Comparison of ENCODE assay signal across 3 fruit fly cellular contexts in the genomic region with DNA sequence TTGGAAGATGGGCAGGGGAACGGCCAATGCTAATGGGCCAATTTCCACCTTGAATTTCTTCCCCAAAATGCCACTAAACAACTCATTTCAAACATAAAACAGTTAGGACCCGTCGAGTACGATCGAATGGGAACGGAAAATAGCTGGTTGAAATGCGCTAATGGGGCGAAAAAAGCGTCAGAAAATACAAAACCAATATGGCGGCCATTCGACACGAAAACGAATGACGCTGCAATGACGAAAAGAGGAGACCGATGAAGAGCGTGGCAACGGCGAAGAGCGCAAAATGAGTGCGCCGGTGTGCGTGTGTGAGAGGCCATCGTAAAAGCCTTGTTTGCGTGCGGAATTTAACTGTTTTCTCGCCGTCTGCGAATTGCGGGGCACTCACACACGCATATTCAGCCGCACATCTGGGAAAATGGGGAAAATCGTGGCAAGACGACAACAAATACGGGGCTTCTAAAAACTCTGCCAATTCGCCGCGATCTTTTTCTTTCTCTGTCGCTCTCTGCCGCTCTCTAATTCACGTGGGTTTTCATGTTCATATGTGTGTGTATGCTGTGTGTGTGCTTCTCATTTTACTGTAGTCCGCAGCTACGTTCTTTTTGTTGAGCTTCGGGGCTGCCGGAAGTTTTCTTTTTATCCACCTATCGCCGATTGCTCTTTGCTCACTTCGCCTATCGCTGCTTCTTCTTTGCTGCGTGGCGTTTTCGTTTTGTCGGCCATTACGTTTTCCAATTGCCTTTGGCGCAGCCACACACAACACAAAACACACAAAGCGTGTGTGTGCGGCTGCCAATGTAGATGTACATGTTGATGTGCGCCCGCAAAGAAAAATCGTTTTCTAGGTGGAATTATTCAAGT.
TF ChIP-seq lines count a peak whose summit lies in the region.

Gene east (plus strand): TSS at position 851 of the 864 bp plus-strand sequence.

TF ChIP-seq in whole organism, adult, 20 proteins besides CTCF, POLR2A, EP300 and RAD21 (continued from another document):
- TF ChIP-seq CG14711 (tag; optimal IDR thresholded peaks at IDR 0.05; lab: Kevin White, UChicago) (no peak), CG1620 (GFP tag; optimal IDR thresholded peaks at IDR 0.05; lab: Kevin White, UChicago) (no peak)

TF ChIP-seq in whole organism, embryonic, 481 proteins besides CTCF, POLR2A, EP300 and RAD21 (continued from another document and continues in another):
- TF ChIP-seq pan (optimal IDR thresholded peaks at IDR 0.05; lab: Kevin White, UChicago) = no peak
- TF ChIP-seq pan (GFP tag; optimal IDR thresholded peaks at IDR 0.05 in 1 of 2, IDR thresholded peaks at IDR 0.05 in 1 of 2) = peak in 1 of 2 experiments; percentile 12
- TF ChIP-seq D19B (GFP tag; optimal IDR thresholded peaks at IDR 0.05; lab: Kevin White, UChicago) = no peak
- peak; percentile 3 for TF ChIP-seq sqz (GFP tag; optimal IDR thresholded peaks at IDR 0.05; lab: Kevin White, UChicago)
- peak; percentile 1 for TF ChIP-seq CG13296 (GFP tag; optimal IDR thresholded peaks at IDR 0.05; lab: Kevin White, UChicago)
- TF ChIP-seq psq (GFP tag; optimal IDR thresholded peaks at IDR 0.05; lab: Kevin White, UChicago) = peak; percentile 73
- no peak for TF ChIP-seq aop (GFP tag; IDR thresholded peaks at IDR 0.05; lab: Robert Waterston, UW)
- no peak for TF ChIP-seq CG9932 (GFP tag; IDR thresholded peaks at IDR 0.05; lab: Robert Waterston, UW)
- TF ChIP-seq lov (optimal IDR thresholded peaks at IDR 0.05; lab: Kevin White, UChicago) = no peak
- TF ChIP-seq lov (GFP tag; IDR thresholded peaks at IDR 0.05; lab: Robert Waterston, UW) = 0 out of 3 replicates have a peak, but pooled peaks have one; percentile 11
- peak; percentile 79 for TF ChIP-seq MESR4 (GFP tag; optimal IDR thresholded peaks at IDR 0.05; lab: Kevin White, UChicago)
- TF ChIP-seq usp (GFP tag; optimal IDR thresholded peaks at IDR 0.05; lab: Kevin White, UChicago) = no peak
- TF ChIP-seq phol (tag; optimal IDR thresholded peaks at IDR 0.05; lab: Kevin White, UChicago) = peak; percentile 97
- peak; percentile 12; the same call in 1 of the 2 replicates for TF ChIP-seq Adf1 (GFP tag; IDR thresholded peaks at IDR 0.05; lab: Robert Waterston, UW)
- no peak for TF ChIP-seq CG14965 (GFP tag; optimal IDR thresholded peaks at IDR 0.05; lab: Kevin White, UChicago; ENCODE audit: borderline replicate concordance)
- TF ChIP-seq chm (GFP tag; IDR thresholded peaks at IDR 0.05; lab: Robert Waterston, UW) = 0 out of 2 replicates have a peak, but pooled peaks have one; percentile 31
- TF ChIP-seq ara (GFP tag; IDR thresholded peaks at IDR 0.05; lab: Robert Waterston, UW) = 0 out of 2 replicates have a peak, but pooled peaks have one; percentile 3
- peak; percentile 6 for TF ChIP-seq CG12659 (GFP tag; optimal IDR thresholded peaks at IDR 0.05; lab: Kevin White, UChicago)
- no peak for TF ChIP-seq CG6765 (GFP tag; optimal IDR thresholded peaks at IDR 0.05; lab: Kevin White, UChicago)
- TF ChIP-seq nom (GFP tag; optimal IDR thresholded peaks at IDR 0.05; lab: Kevin White, UChicago) = peak; percentile 82
- TF ChIP-seq CG9876 (GFP tag; optimal IDR thresholded peaks at IDR 0.05; lab: Kevin White, UChicago) = no peak
- TF ChIP-seq crc (GFP tag; optimal IDR thresholded peaks at IDR 0.05; lab: Kevin White, UChicago) = no peak
- no peak for TF ChIP-seq pum (GFP tag; optimal IDR thresholded peaks at IDR 0.05; lab: Kevin White, UChicago)
- peak; percentile 10 for TF ChIP-seq CoRest (tag; optimal IDR thresholded peaks at IDR 0.05; lab: Kevin White, UChicago)
- peak; percentile 77 to 92 for TF ChIP-seq Trl (optimal IDR thresholded peaks at IDR 0.05; lab: Kevin White, UChicago)
- no peak for TF ChIP-seq Trl (GFP tag; optimal IDR thresholded peaks at IDR 0.05; lab: Kevin White, UChicago)
- no peak for TF ChIP-seq Fer2 (tag; optimal IDR thresholded peaks at IDR 0.05; lab: Kevin White, UChicago)
- no peak for TF ChIP-seq B-H1 (GFP tag; IDR thresholded peaks at IDR 0.05; lab: Robert Waterston, UW)
- TF ChIP-seq CG9437 (GFP tag; optimal IDR thresholded peaks at IDR 0.05; lab: Kevin White, UChicago) = peak; percentile 0
- TF ChIP-seq Dll (GFP tag; IDR thresholded peaks at IDR 0.05; lab: Robert Waterston, UW; ENCODE audit: partially characterized antibody) = peak; percentile 32; the same call in 2 of the 4 replicates
- no peak for TF ChIP-seq CG17328 (GFP tag; IDR thresholded peaks at IDR 0.05; lab: Robert Waterston, UW)
- peak; percentile 18 for TF ChIP-seq Fer3 (tag; optimal IDR thresholded peaks at IDR 0.05; lab: Kevin White, UChicago)
- peak; percentile 17 for TF ChIP-seq NfI (GFP tag; optimal IDR thresholded peaks at IDR 0.05; lab: Kevin White, UChicago)
- peak; percentile 88; the same call in 1 of the 2 replicates for TF ChIP-seq crol (GFP tag; IDR thresholded peaks at IDR 0.05; lab: Robert Waterston, UW)
- peak; percentile 16 for TF ChIP-seq CG6813 (GFP tag; optimal IDR thresholded peaks at IDR 0.05; lab: Kevin White, UChicago)
- no peak for TF ChIP-seq gcm (GFP tag; optimal IDR thresholded peaks at IDR 0.05; lab: Kevin White, UChicago)
- TF ChIP-seq sug (tag; optimal IDR thresholded peaks at IDR 0.05; lab: Kevin White, UChicago) = peak; percentile 20
- no peak for TF ChIP-seq CG17912 (GFP tag; optimal IDR thresholded peaks at IDR 0.05; lab: Kevin White, UChicago)
- peak; percentile 76 for TF ChIP-seq pros (GFP tag; optimal IDR thresholded peaks at IDR 0.05; lab: Kevin White, UChicago)
- TF ChIP-seq Lim3 (GFP tag; IDR thresholded peaks at IDR 0.05; lab: Robert Waterston, UW) = no peak
- 0 out of 2 replicates have a peak, but pooled peaks have one; percentile 26 for TF ChIP-seq Atf6 (GFP tag; IDR thresholded peaks at IDR 0.05; lab: Robert Waterston, UW)
- TF ChIP-seq Nf-YC (tag; optimal IDR thresholded peaks at IDR 0.05; lab: Kevin White, UChicago) = peak; percentile 48
- peak; percentile 18; the same call in 1 of the 2 replicates for TF ChIP-seq vvl (GFP tag; IDR thresholded peaks at IDR 0.05; lab: Robert Waterston, UW)
- TF ChIP-seq CG10431 (GFP tag; optimal IDR thresholded peaks at IDR 0.05; lab: Kevin White, UChicago) = peak; percentile 31
- no peak for TF ChIP-seq CG4282 (GFP tag; optimal IDR thresholded peaks at IDR 0.05; lab: Kevin White, UChicago)
- TF ChIP-seq Fer1 (GFP tag; optimal IDR thresholded peaks at IDR 0.05; lab: Kevin White, UChicago) = peak; percentile 27
- no peak for TF ChIP-seq slp2 (GFP tag; optimal IDR thresholded peaks at IDR 0.05; lab: Kevin White, UChicago)
- TF ChIP-seq CG15269 (tag; optimal IDR thresholded peaks at IDR 0.05; lab: Kevin White, UChicago) = peak; percentile 4
- TF ChIP-seq CG12219 (GFP tag; optimal IDR thresholded peaks at IDR 0.05; lab: Kevin White, UChicago) = no peak
- TF ChIP-seq Xrp1 (GFP tag; IDR thresholded peaks at IDR 0.05; lab: Robert Waterston, UW) = no peak
- peak; percentile 5 for TF ChIP-seq CG13894 (tag; optimal IDR thresholded peaks at IDR 0.05; lab: Kevin White, UChicago)
- TF ChIP-seq Med (GFP tag; lab: Kevin White, UChicago) = peak; percentile 79
- no peak for TF ChIP-seq tx (GFP tag; optimal IDR thresholded peaks at IDR 0.05; lab: Kevin White, UChicago)
- no peak for TF ChIP-seq fd64A (GFP tag; optimal IDR thresholded peaks at IDR 0.05; lab: Kevin White, UChicago)
- no peak for TF ChIP-seq sim (GFP tag; IDR thresholded peaks at IDR 0.05; lab: Robert Waterston, UW)
- no peak for TF ChIP-seq CG12155 (GFP tag; optimal IDR thresholded peaks at IDR 0.05; lab: Kevin White, UChicago)
- TF ChIP-seq YL-1 (GFP tag; optimal IDR thresholded peaks at IDR 0.05; lab: Kevin White, UChicago) = peak; percentile 70
- TF ChIP-seq Awh (GFP tag; IDR thresholded peaks at IDR 0.05; lab: Robert Waterston, UW) = no peak

TF ChIP-seq in whole organism, prepupa, 60 proteins besides CTCF, POLR2A, EP300 and RAD21 (continued from another document):
- TF ChIP-seq ss (GFP tag; optimal IDR thresholded peaks at IDR 0.05; lab: Kevin White, UChicago) (peak; percentile 68 to 71), Blimp-1 (GFP tag; optimal IDR thresholded peaks at IDR 0.05; lab: Kevin White, UChicago) (peak; percentile 7), CG6808 (GFP tag; optimal IDR thresholded peaks at IDR 0.05; lab: Kevin White, UChicago) (peak; percentile 61), Sox15 (GFP tag; optimal IDR thresholded peaks at IDR 0.05; lab: Kevin White, UChicago) (no peak), Eip93F (GFP tag; optimal IDR thresholded peaks at IDR 0.05; lab: Kevin White, UChicago) (no peak), topi (GFP tag; optimal IDR thresholded peaks at IDR 0.05; lab: Kevin White, UChicago) (no peak), CG34406 (GFP tag; optimal IDR thresholded peaks at IDR 0.05; lab: Kevin White, UChicago) (no peak)
TF ChIP-seq in whole organism, prepupa: peak in this region for 9.
